Worm (Caenorhabditis elegans): ENCODE data around the gene ulp-4.

ulp-4 gene

ce11 chrII:8106921-8107695 is 22.7 kb upstream of the ulp-4 start, which contains the start of the genes chst-1 and C41C4.9 (continued):
- no peak for TF ChIP-seq unc-62 (GFP tag; optimal IDR thresholded peaks at IDR 0.05)
- no peak for TF ChIP-seq nhr-77 (tag; optimal IDR thresholded peaks at IDR 0.05)
- TF ChIP-seq nhr-11 (tag; optimal IDR thresholded peaks at IDR 0.05) = peak; percentile 78

- TF ChIP-seq egl-27 (tag; optimal IDR thresholded peaks at IDR 0.05) = no peak
- TF ChIP-seq ztf-4 (tag; optimal IDR thresholded peaks at IDR 0.05) = no peak
- TF ChIP-seq sma-9 (GFP tag; optimal IDR thresholded peaks at IDR 0.05) = no peak
- no peak for TF ChIP-seq sma-9 (tag; optimal IDR thresholded peaks at IDR 0.05)
These were observed 17.7 kb upstream of the ulp-4 start, which contains the start of gene lron-4 for ce11 chrII:8112063-8112462. lron-4 (minus strand) TSS chrII:8112163.

ce11 chrII:8116159-8116558 is 13.6 kb upstream of the ulp-4 start, which contains the start of gene unc-105:
unc-105 (plus strand) TSS chrII:8116459.
- TF ChIP-seq nhr-237 (tag; optimal IDR thresholded peaks at IDR 0.05) (no peak), unc-55 (GFP tag; optimal IDR thresholded peaks at IDR 0.05) (no peak), sma-3 (GFP tag; optimal IDR thresholded peaks at IDR 0.05) (no peak), unc-39 (tag; optimal IDR thresholded peaks at IDR 0.05) (no peak), ZK546.5 (tag; optimal IDR thresholded peaks at IDR 0.05) (no peak), C34F6.9 (tag; optimal IDR thresholded peaks at IDR 0.05) (no peak), zag-1 (tag; optimal IDR thresholded peaks at IDR 0.05) (no peak), skn-1 (tag; optimal IDR thresholded peaks at IDR 0.05) (no peak), mab-5 (tag; optimal IDR thresholded peaks at IDR 0.05) (no peak), nhr-12 (tag; optimal IDR thresholded peaks at IDR 0.05) (no peak), ztf-1 (GFP tag; conservative IDR thresholded peaks at IDR 0.05) (no peak), alr-1 (tag; optimal IDR thresholded peaks at IDR 0.05) (no peak), mdl-1 (tag; optimal IDR thresholded peaks at IDR 0.05) (no peak)

- TF ChIP-seq lsy-2 (tag; optimal IDR thresholded peaks at IDR 0.05) (peak in 1 of 2 experiments; percentile 5), sma-9 (GFP tag; optimal IDR thresholded peaks at IDR 0.05) (peak; percentile 50), sma-9 (tag; optimal IDR thresholded peaks at IDR 0.05) (no peak), sma-3 (GFP tag; optimal IDR thresholded peaks at IDR 0.05) (no peak), nhr-129 (tag; optimal IDR thresholded peaks at IDR 0.05) (peak; percentile 24), crh-2 (tag; optimal IDR thresholded peaks at IDR 0.05) (no peak), F13H6.1 (tag; optimal IDR thresholded peaks at IDR 0.05) (peak; percentile 1)
These were observed 12.3 kb upstream of the ulp-4 start for ce11 chrII:8117426-8117825.

ce11 chrII:8124867-8125266 is 4.9 kb upstream of the ulp-4 start, which contains the start of gene ire-1:
ire-1 (minus strand) TSS chrII:8124910.
- no peak for TF ChIP-seq nhr-25 (tag; optimal IDR thresholded peaks at IDR 0.05)
- TF ChIP-seq ztf-4 (tag; optimal IDR thresholded peaks at IDR 0.05) = no peak
- TF ChIP-seq lin-13 (GFP tag; optimal IDR thresholded peaks at IDR 0.05) = peak; percentile 47
- TF ChIP-seq snpc-4 (tag; optimal IDR thresholded peaks at IDR 0.05) = peak; percentile 40
- TF ChIP-seq mbf-1 (tag; optimal IDR thresholded peaks at IDR 0.05) = no peak
- peak; percentile 69 for TF ChIP-seq lin-11 (tag; optimal IDR thresholded peaks at IDR 0.05)
- TF ChIP-seq peb-1 (tag; optimal IDR thresholded peaks at IDR 0.05) = no peak
- TF ChIP-seq skn-1 (tag; optimal IDR thresholded peaks at IDR 0.05) = no peak
- peak; percentile 76 for TF ChIP-seq nhr-129 (tag; optimal IDR thresholded peaks at IDR 0.05)
- TF ChIP-seq lsy-2 (tag; optimal IDR thresholded peaks at IDR 0.05) = peak; percentile 93 to 99
- peak; percentile 32 for TF ChIP-seq F13H6.1 (tag; optimal IDR thresholded peaks at IDR 0.05)
- no peak for TF ChIP-seq nhr-23 (tag; optimal IDR thresholded peaks at IDR 0.05)
- TF ChIP-seq elt-1 (tag; optimal IDR thresholded peaks at IDR 0.05) = no peak
- no peak for TF ChIP-seq mdl-1 (tag; optimal IDR thresholded peaks at IDR 0.05)
- TF ChIP-seq ama-1 (optimal IDR thresholded peaks at IDR 0.05) = no peak
- peak; percentile 94 for TF ChIP-seq unc-55 (GFP tag; optimal IDR thresholded peaks at IDR 0.05)
- no peak for TF ChIP-seq sem-4 (tag; optimal IDR thresholded peaks at IDR 0.05)
- no peak for TF ChIP-seq elt-3 (tag; optimal IDR thresholded peaks at IDR 0.05)
- no peak for TF ChIP-seq ztf-1 (GFP tag; conservative IDR thresholded peaks at IDR 0.05)
- TF ChIP-seq Y55F3AM.14 (GFP tag; optimal IDR thresholded peaks at IDR 0.05) = no peak
- peak; percentile 49 for TF ChIP-seq gmeb-1 (tag; optimal IDR thresholded peaks at IDR 0.05)
- no peak for TF ChIP-seq dmd-4 (tag; optimal IDR thresholded peaks at IDR 0.05)
- TF ChIP-seq C34F6.9 (tag; optimal IDR thresholded peaks at IDR 0.05) = peak; percentile 71
- TF ChIP-seq nhr-10 (tag; optimal IDR thresholded peaks at IDR 0.05) = no peak
- no peak for TF ChIP-seq nhr-77 (tag; optimal IDR thresholded peaks at IDR 0.05)
- no peak for TF ChIP-seq aly-2 (tag; optimal IDR thresholded peaks at IDR 0.05)
- TF ChIP-seq sma-9 (GFP tag; optimal IDR thresholded peaks at IDR 0.05) = peak; percentile 49
- no peak for TF ChIP-seq sma-9 (tag; optimal IDR thresholded peaks at IDR 0.05)
- TF ChIP-seq mab-5 (tag; optimal IDR thresholded peaks at IDR 0.05) = no peak
- TF ChIP-seq egl-27 (tag; optimal IDR thresholded peaks at IDR 0.05) = no peak
- no peak for TF ChIP-seq unc-62 (GFP tag; optimal IDR thresholded peaks at IDR 0.05)
- TF ChIP-seq alr-1 (tag; optimal IDR thresholded peaks at IDR 0.05) = no peak
- no peak for TF ChIP-seq ZK546.5 (tag; optimal IDR thresholded peaks at IDR 0.05)
- no peak for TF ChIP-seq R02D3.7 (tag; optimal IDR thresholded peaks at IDR 0.05)
- TF ChIP-seq lin-39 (tag; optimal IDR thresholded peaks at IDR 0.05) = no peak
- peak; percentile 64 for TF ChIP-seq fos-1 (tag; optimal IDR thresholded peaks at IDR 0.05)
